Fruit fly (Drosophila melanogaster) ovary, adult (tissue): ENCODE measurements around the gene CG14383.

Experiments
- CG17801 ChIP-seq: fragments of 200-800 bp; optimal IDR thresholded peaks from 2 replicates; lab custom pipeline; 2019; ENCODE audit warnings: missing biosample characterization, mild to moderate bottlenecking, missing genetic modification characterization, moderate library complexity; ENCODE audit not compliant: partially characterized antibody

The CG14383 gene

dm6 chr3R:13010905-13011620, 22.8 kb upstream of the CG14383 start, which contains the start of gene CG8031:
TSS of gene CG8031 (minus strand) at chr3R:13011310.
- peak; percentile 14 for TF ChIP-seq CG17801 (GFP tag; lab: Kevin White, UChicago)

dm6 chr3R:13009595-13009994, 21.3 kb upstream of the CG14383 start, which contains the start of gene CG11656:
TSS of gene CG11656 (plus strand) at chr3R:13009895.
- TF ChIP-seq CG17801 (GFP tag; lab: Kevin White, UChicago): no peak

dm6 chr3R:12998234-12998591, 9.9 kb upstream of the CG14383 start:
- TF ChIP-seq CG17801 (GFP tag; lab: Kevin White, UChicago): peak; percentile 17

- TF ChIP-seq CG17801 (GFP tag; lab: Kevin White, UChicago): no peak
These were observed 9.4 kb upstream of the CG14383 start, which contains the start of the genes CG17327, CG44194 and CG7518 for dm6 chr3R:12997550-12998233. TSS of gene CG17327 (minus strand) at chr3R:12997726. TSS of gene CG44194 (minus strand) at chr3R:12997726. TSS of gene CG7518 (plus strand) at chr3R:12998089.

dm6 chr3R:12995522-12995921, 7.2 kb upstream of the CG14383 start, which contains the start of gene CG7488:
TSS of gene CG7488 (plus strand) at chr3R:12995620.
- peak; percentile 12 for TF ChIP-seq CG17801 (GFP tag; lab: Kevin White, UChicago)

dm6 chr3R:12995047-12995446, 6.7 kb upstream of the CG14383 start, which contains the start of gene yellow-f2:
TSS of gene yellow-f2 (minus strand) at chr3R:12995147.
- TF ChIP-seq CG17801 (GFP tag; lab: Kevin White, UChicago): no peak

- no peak for TF ChIP-seq CG17801 (GFP tag; lab: Kevin White, UChicago)
These were observed 4.7 kb upstream of the CG14383 start, which contains the start of gene yellow-f for dm6 chr3R:12993018-12993417. TSS of gene yellow-f (minus strand) at chr3R:12993201.

- peak; percentile 48 for TF ChIP-seq CG17801 (GFP tag; lab: Kevin White, UChicago)
These were observed 2.3 kb downstream of the CG14383 start, which contains the start of gene CG31342 for dm6 chr3R:12985828-12986530. TSS of gene CG31342 (plus strand) at chr3R:12986041.

- no peak for TF ChIP-seq CG17801 (GFP tag; lab: Kevin White, UChicago)
These were observed 5.2 kb downstream of the CG14383 start for dm6 chr3R:12982982-12983633.

- peak; percentile 54 for TF ChIP-seq CG17801 (GFP tag; lab: Kevin White, UChicago)
These were observed 5.9 kb downstream of the CG14383 start for dm6 chr3R:12982167-12982981.

dm6 chr3R:12981334-12982166, 6.8 kb downstream of the CG14383 start:
- peak; percentile 72 for TF ChIP-seq CG17801 (GFP tag; lab: Kevin White, UChicago)

dm6 chr3R:12980628-12981219, 7.6 kb downstream of the CG14383 start, which contains the start of gene Paip2:
TSS of gene Paip2 (plus strand) at chr3R:12980792.
- TF ChIP-seq CG17801 (GFP tag; lab: Kevin White, UChicago): no peak
